Worm (Caenorhabditis elegans) whole organism, L4 larva: ENCODE data around the gene ddx-46.

Experiments used
- pha-4 ChIP-seq, 2 experiments: fragments of 150-350 bp in 1 of 2; fragments of 200-800 bp in 1 of 2; sonication (Bioruptor generic) in 1 of 2; IDR thresholded peaks in 1 of 2; optimal IDR thresholded peaks in 1 of 2; 2 replicates each; pipeline versions ENCODE4 v1.3.6 to Lab custom; 2014 to 2022; ENCODE audit warnings: missing genetic modification characterization in 2 of 2, missing genetic modification reagents in 2 of 2, missing biosample characterization in 1 of 2, missing compliant biosample characterization in 1 of 2
- unc-130 ChIP-seq: sonication (generic microtip); optimal IDR thresholded peaks from 2 replicates; lab custom pipeline; 2016; ENCODE audit warnings: missing genetic modification reagents, missing genetic modification characterization, missing compliant biosample characterization

- TF ChIP-seq unc-130 (GFP tag; lab: Kevin White, UChicago) (no peak), pha-4 (GFP tag; IDR thresholded peaks at IDR 0.05; lab: Robert Waterston, UW) (no peak), pha-4 (tag; optimal IDR thresholded peaks at IDR 0.05; lab: Kevin White, UChicago) (no peak)
These were observed 33.5 kb downstream of the ddx-46 start for ce11 chrIV:1275910-1276309.
